Fruit fly (Drosophila melanogaster) whole organism: ENCODE measurements around the gene TH1.

Experiments used
- CG8478 ChIP-seq: fragments of >200 bp; optimal IDR thresholded peaks from 2 replicates; lab custom pipeline; 2018; ENCODE audit warnings: inconsistent platforms
- Dll ChIP-seq: fragments of >200 bp; optimal IDR thresholded peaks from 2 replicates; lab custom pipeline; 2017
- EcR ChIP-seq, 2 experiments: fragments of >200 bp; optimal IDR thresholded peaks; 2 replicates each; lab custom pipeline; 2017; ENCODE audit warnings: missing biosample characterization in 2 of 2, missing genetic modification characterization in 2 of 2, missing genetic modification reagents in 2 of 2
- pan ChIP-seq: fragments of >200 bp; optimal IDR thresholded peaks from 2 replicates; lab custom pipeline; 2017
- psq ChIP-seq: fragments of >200 bp; optimal IDR thresholded peaks from 2 replicates; lab custom pipeline; 2017

DNA sequence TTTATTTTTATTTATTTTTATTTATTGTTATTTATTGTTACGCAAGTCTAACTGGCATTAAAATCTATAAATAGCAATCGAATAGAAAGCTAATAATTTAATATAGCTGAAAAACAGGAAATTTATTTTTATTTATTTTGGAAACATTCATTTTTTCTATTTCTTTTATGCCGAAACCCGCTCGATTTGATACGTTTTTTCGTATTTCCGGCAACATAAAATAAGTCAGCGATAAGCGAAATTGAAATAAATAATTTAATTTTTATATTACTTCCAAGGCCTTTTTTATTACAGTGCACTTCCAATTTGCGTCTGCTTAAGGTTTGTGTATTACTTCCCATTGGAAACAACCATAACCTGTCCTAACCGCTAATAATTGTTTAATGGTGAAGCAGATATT, 19.3 kb downstream of the TH1 start:
- TF ChIP-seq Dll (lab: Kevin White, UChicago) (no peak), EcR (GFP tag; optimal IDR thresholded peaks at IDR 0.05; lab: Kevin White, UChicago) (no peak), psq (lab: Kevin White, UChicago) (no peak), pan (lab: Kevin White, UChicago) (no peak), CG8478 (lab: Kevin White, UChicago) (no peak)
